Worm (Caenorhabditis elegans) whole organism, midembryonic: ENCODE data around the gene rps-8.

ENCODE experiments used
- T22C8.4 ChIP-seq: fragments of 200-800 bp; sonication (Bioruptor generic); IDR thresholded peaks from 2 replicates; pipeline ENCODE4 v1.3.6; 2022; ENCODE audit warnings: missing genetic modification characterization, missing compliant biosample characterization
- cog-1 ChIP-seq: sonication (generic microtip); optimal IDR thresholded peaks from 2 replicates; lab custom pipeline; 2016; ENCODE audit warnings: missing genetic modification characterization, missing compliant biosample characterization
- flt-1 ChIP-seq: fragments of 200-800 bp; sonication (Bioruptor generic); IDR thresholded peaks from 2 replicates; pipeline ENCODE4 v1.3.6; 2022; ENCODE audit warnings: missing genetic modification characterization, missing compliant biosample characterization
- klf-2 ChIP-seq: fragments of 200-800 bp; sonication (Bioruptor generic); conservative IDR thresholded peaks from 2 replicates; pipeline ENCODE4 v1.3.6; 2022; ENCODE audit warnings: missing genetic modification reagents, missing genetic modification characterization, missing compliant biosample characterization
- med-1 ChIP-seq: sonication (generic microtip); optimal IDR thresholded peaks from 2 replicates; lab custom pipeline; 2017; ENCODE audit warnings: missing genetic modification characterization, mild to moderate bottlenecking, missing compliant biosample characterization, antibody characterized with exemption, missing genetic modification reagents; ENCODE audit not compliant: insufficient read depth
- ref-1 ChIP-seq: fragments of 200-800 bp; sonication (Bioruptor generic); conservative IDR thresholded peaks from 2 replicates; pipeline ENCODE4 v1.3.6; 2022; ENCODE audit warnings: missing genetic modification reagents, missing genetic modification characterization, missing compliant biosample characterization
- tab-1 ChIP-seq: fragments of 200-800 bp; sonication (Bioruptor generic); IDR thresholded peaks from 2 replicates; pipeline ENCODE4 v1.3.6; 2022; ENCODE audit warnings: missing genetic modification characterization, missing compliant biosample characterization
- ztf-23 ChIP-seq: fragments of 200-800 bp; sonication (Bioruptor generic); IDR thresholded peaks from 2 replicates; pipeline ENCODE4 v1.3.6; 2022; ENCODE audit warnings: missing genetic modification reagents, missing genetic modification characterization, missing compliant biosample characterization
- ztf-29 ChIP-seq: fragments of 200-800 bp; sonication (Bioruptor generic); IDR thresholded peaks from 2 replicates; pipeline ENCODE4 v1.3.6; 2022; ENCODE audit warnings: missing genetic modification reagents, missing genetic modification characterization, missing compliant biosample characterization

DNA sequence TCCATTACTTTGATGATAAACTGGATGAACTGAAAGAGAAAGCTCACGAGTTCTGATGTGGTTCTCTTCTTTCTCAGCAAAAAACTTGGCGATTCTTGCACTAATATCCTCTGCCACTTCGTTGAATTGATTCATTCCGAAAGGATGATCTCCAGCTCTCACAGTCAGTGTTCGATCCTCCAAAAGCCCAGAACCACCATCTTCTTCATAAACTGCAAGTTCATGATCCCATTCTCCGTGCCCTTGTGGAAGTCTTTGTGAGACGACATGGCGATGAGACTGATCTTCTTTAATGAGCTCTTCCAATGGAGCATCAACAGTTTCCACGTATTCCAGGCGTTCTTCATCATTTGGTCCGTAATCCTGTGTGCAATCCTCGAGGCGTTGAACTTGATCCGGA, 11.3 kb upstream of the rps-8 start:
- no peak for TF ChIP-seq T22C8.4 (GFP tag; lab: Robert Waterston, UW)
- no peak for TF ChIP-seq klf-2 (GFP tag; lab: Robert Waterston, UW)
- TF ChIP-seq med-1 (GFP tag; lab: Kevin White, UChicago): no peak
- no peak for TF ChIP-seq tab-1 (GFP tag; lab: Robert Waterston, UW)
- TF ChIP-seq ztf-23 (GFP tag; lab: Robert Waterston, UW): no peak
- no peak for TF ChIP-seq ztf-29 (GFP tag; lab: Robert Waterston, UW)
- TF ChIP-seq flt-1 (GFP tag; lab: Robert Waterston, UW): no peak
- TF ChIP-seq ref-1 (GFP tag; lab: Robert Waterston, UW): no peak
- no peak for TF ChIP-seq cog-1 (tag; lab: Kevin White, UChicago)
